Worm (Caenorhabditis elegans): ENCODE results near the gene dhs-31.

The dhs-31 gene

ce11 chrIV:10040803-10041202, at the start of gene dhs-31:
Gene dhs-31, minus strand, starts transcription at chrIV:10040903.
- TF ChIP-seq unc-62 (GFP tag; optimal IDR thresholded peaks at IDR 0.05), result no peak

- TF ChIP-seq unc-62 (GFP tag; optimal IDR thresholded peaks at IDR 0.05), result no peak
Observed at ce11 chrIV:10090358-10090757, 49.7 kb upstream of the dhs-31 start, which contains the start of gene ttbk-5. Gene ttbk-5, plus strand, starts transcription at chrIV:10090658.

ce11 chrIV:10089777-10090176, 49.1 kb upstream of the dhs-31 start, which contains the start of gene ttr-39:
Gene ttr-39, minus strand, starts transcription at chrIV:10089877.
- no peak for TF ChIP-seq unc-62 (GFP tag; optimal IDR thresholded peaks at IDR 0.05)

ce11 chrIV:10085401-10086187, 44.9 kb upstream of the dhs-31 start, which contains the start of the genes col-2 and ndc-80:
Gene col-2, minus strand, starts transcription at chrIV:10085451.
Gene ndc-80, plus strand, starts transcription at chrIV:10086137.
- TF ChIP-seq unc-62 (GFP tag; optimal IDR thresholded peaks at IDR 0.05), result no peak

ce11 chrIV:10084323-10084959, 43.7 kb upstream of the dhs-31 start, which contains the start of gene W01B6.8:
Gene W01B6.8, minus strand, starts transcription at chrIV:10084373.
- TF ChIP-seq unc-62 (GFP tag; optimal IDR thresholded peaks at IDR 0.05), result no peak

- no peak for TF ChIP-seq unc-62 (GFP tag; optimal IDR thresholded peaks at IDR 0.05)
Observed at ce11 chrIV:10080816-10081215, 40.1 kb upstream of the dhs-31 start, which contains the start of gene W01B6.6. Gene W01B6.6, plus strand, starts transcription at chrIV:10081116.

- TF ChIP-seq unc-62 (GFP tag; optimal IDR thresholded peaks at IDR 0.05), result no peak
Observed at ce11 chrIV:10078003-10078402, 37.3 kb upstream of the dhs-31 start.

- TF ChIP-seq unc-62 (GFP tag; optimal IDR thresholded peaks at IDR 0.05), result no peak
Observed at ce11 chrIV:10075899-10076298, 35.2 kb upstream of the dhs-31 start, which contains the start of gene W01B6.5. Gene W01B6.5, plus strand, starts transcription at chrIV:10076199.

ce11 chrIV:10075034-10075510, 34.4 kb upstream of the dhs-31 start, which contains the start of the genes ttbk-4 and W01B6.4:
Gene ttbk-4, minus strand, starts transcription at chrIV:10075134.
Gene W01B6.4, plus strand, starts transcription at chrIV:10075460.
- TF ChIP-seq unc-62 (GFP tag; optimal IDR thresholded peaks at IDR 0.05), result no peak

- no peak for TF ChIP-seq unc-62 (GFP tag; optimal IDR thresholded peaks at IDR 0.05)
Observed at ce11 chrIV:10072527-10072926, 31.8 kb upstream of the dhs-31 start, which contains the start of gene W01B6.3. Gene W01B6.3, minus strand, starts transcription at chrIV:10072627.

- TF ChIP-seq unc-62 (GFP tag; optimal IDR thresholded peaks at IDR 0.05), result no peak
Observed at ce11 chrIV:10068266-10068665, 27.6 kb upstream of the dhs-31 start.

- TF ChIP-seq unc-62 (GFP tag; optimal IDR thresholded peaks at IDR 0.05), result no peak
Observed at ce11 chrIV:10067541-10067940, 26.8 kb upstream of the dhs-31 start, which contains the start of gene cwn-2. Gene cwn-2, plus strand, starts transcription at chrIV:10067816.

ce11 chrIV:10066456-10066855, 25.8 kb upstream of the dhs-31 start:
- TF ChIP-seq unc-62 (GFP tag; optimal IDR thresholded peaks at IDR 0.05), result no peak

- no peak for TF ChIP-seq unc-62 (GFP tag; optimal IDR thresholded peaks at IDR 0.05)
Observed at ce11 chrIV:10065159-10065558, 24.5 kb upstream of the dhs-31 start.

- no peak for TF ChIP-seq unc-62 (GFP tag; optimal IDR thresholded peaks at IDR 0.05)
Observed at ce11 chrIV:10063941-10064340, 23.2 kb upstream of the dhs-31 start.

- TF ChIP-seq unc-62 (GFP tag; optimal IDR thresholded peaks at IDR 0.05), result no peak
Observed at ce11 chrIV:10062728-10063127, 22.0 kb upstream of the dhs-31 start, which contains the start of gene ipla-7. Gene ipla-7, minus strand, starts transcription at chrIV:10062849.

Measured in whole organism, dauer.